Fruit fly (Drosophila melanogaster) whole organism, embryonic: ENCODE data around the gene CG9581.
"Not testable (repeated sequence)": the region's sequence is repeated elsewhere in the genome, so short reads cannot be mapped to it uniquely, and the experiment has no call there.

ENCODE experiments used
- Asciz ChIP-seq: fragments of 200-800 bp; sonication (Bioruptor generic); optimal IDR thresholded peaks from 2 replicates; lab custom pipeline; 2017; ENCODE audit warnings: missing biosample characterization, mild to moderate bottlenecking, missing genetic modification characterization, missing genetic modification reagents
- CG8924 ChIP-seq: fragments of 200-800 bp; optimal IDR thresholded peaks from 3 replicates; lab custom pipeline; 2019; ENCODE audit warnings: missing biosample characterization, mild to moderate bottlenecking, missing genetic modification characterization, moderate library complexity
- D ChIP-seq, 2 experiments: fragments of 200-800 bp in 1 of 2; fragments of >200 bp in 1 of 2; sonication (Bioruptor generic) in 1 of 2; optimal IDR thresholded peaks; 2 replicates in 1 of 2; 3 replicates in 1 of 2; lab custom pipeline; 2017; ENCODE audit warnings: mild to moderate bottlenecking in 1 of 2, missing biosample characterization in 1 of 2, missing genetic modification characterization in 1 of 2, missing genetic modification reagents in 1 of 2
- Dfd ChIP-seq, 2 experiments: fragments of >200 bp; optimal IDR thresholded peaks; 2 replicates each; lab custom pipeline; 2017; ENCODE audit warnings: missing biosample characterization in 2 of 2, missing genetic modification characterization in 2 of 2
- Doc3 ChIP-seq: fragments of 200-800 bp; sonication (Bioruptor generic); IDR thresholded peaks from 3 replicates; pipeline ENCODE4 v1.3.6; 2022; ENCODE audit warnings: missing biosample characterization, missing genetic modification characterization; ENCODE audit not compliant: partially characterized antibody
- Trl ChIP-seq, 3 experiments: fragments of >200 bp in 2 of 3; fragments of 200-800 bp in 1 of 3; sonication (Bioruptor generic) in 1 of 3; optimal IDR thresholded peaks; 2 replicates in 1 of 3; 3 replicates in 2 of 3; lab custom pipeline; 2016 to 2017; ENCODE audit warnings: missing biosample characterization in 1 of 3, missing genetic modification characterization in 1 of 3
- bowl ChIP-seq: fragments of 200-800 bp; sonication (Bioruptor generic); IDR thresholded peaks from 2 replicates; pipeline ENCODE4 v1.3.6; 2022; ENCODE audit warnings: missing biosample characterization, missing genetic modification characterization
- pita ChIP-seq: fragments of 200-800 bp; sonication (Bioruptor generic); optimal IDR thresholded peaks from 2 replicates; lab custom pipeline; 2017; ENCODE audit warnings: missing biosample characterization, mild to moderate bottlenecking, missing genetic modification characterization
- pros ChIP-seq: fragments of 200-800 bp; sonication (Bioruptor generic); optimal IDR thresholded peaks from 3 replicates; lab custom pipeline; 2019; ENCODE audit warnings: missing biosample characterization, mild to moderate bottlenecking, missing genetic modification characterization, moderate library complexity
- salm ChIP-seq: fragments of 200-800 bp; sonication (Bioruptor generic); optimal IDR thresholded peaks from 2 replicates; lab custom pipeline; 2018; ENCODE audit warnings: missing biosample characterization, mild to moderate bottlenecking, missing genetic modification characterization
- tna ChIP-seq: fragments of 200-800 bp; sonication (Bioruptor generic); IDR thresholded peaks from 2 replicates; pipeline ENCODE4 v1.3.6; 2022; ENCODE audit warnings: missing biosample characterization, missing genetic modification characterization; ENCODE audit not compliant: partially characterized antibody

- not testable (repeated sequence) for TF ChIP-seq pita (GFP tag; lab: Kevin White, UChicago); CG8924; Dfd (GFP tag; optimal IDR thresholded peaks at IDR 0.05; lab: Kevin White, UChicago); salm (tag; lab: Kevin White, UChicago); Doc3 (GFP tag; lab: Robert Waterston, UW); pros; tna (GFP tag; lab: Robert Waterston, UW); Asciz (GFP tag; lab: Kevin White, UChicago); bowl (GFP tag; lab: Robert Waterston, UW); D (optimal IDR thresholded peaks at IDR 0.05; lab: Kevin White, UChicago); D (GFP tag; optimal IDR thresholded peaks at IDR 0.05; lab: Kevin White, UChicago); Trl (optimal IDR thresholded peaks at IDR 0.05; lab: Kevin White, UChicago); Trl (GFP tag; optimal IDR thresholded peaks at IDR 0.05; lab: Kevin White, UChicago)
Observed at dm6 chrX:20209503-20209902, 39.7 kb upstream of the CG9581 start, which contains the start of gene SdicB.
